Worm (Caenorhabditis elegans): ENCODE results near the gene F13E9.13.

Gene F13E9.13

DNA sequence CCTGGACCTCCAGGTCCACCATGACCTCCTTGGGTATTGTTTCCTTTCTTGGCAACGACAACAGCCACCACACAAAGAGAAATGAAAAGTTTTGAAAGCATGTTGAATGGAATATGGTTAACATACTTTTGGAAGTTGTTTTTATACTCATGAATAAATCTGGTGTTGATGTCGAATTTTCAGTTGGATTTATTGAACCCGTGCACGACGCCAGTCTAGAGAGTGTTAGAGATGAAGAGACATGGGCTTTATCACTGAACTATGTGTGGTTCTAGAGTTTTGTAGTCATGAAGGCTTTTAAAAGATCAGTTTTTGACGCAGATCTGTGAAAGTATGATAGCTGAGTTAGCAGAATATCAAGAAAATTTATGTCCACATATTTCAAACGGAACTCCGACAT, 12.9 kb downstream of the F13E9.13 start, which contains the start of gene srlf-14:
Gene srlf-14, minus strand, starts transcription at position 101 of the 400 bp plus-strand sequence.
- TF ChIP-seq hlh-11 (tag; optimal IDR thresholded peaks at IDR 0.05) (no peak), aha-1 (tag) (peak; percentile 65)

DNA sequence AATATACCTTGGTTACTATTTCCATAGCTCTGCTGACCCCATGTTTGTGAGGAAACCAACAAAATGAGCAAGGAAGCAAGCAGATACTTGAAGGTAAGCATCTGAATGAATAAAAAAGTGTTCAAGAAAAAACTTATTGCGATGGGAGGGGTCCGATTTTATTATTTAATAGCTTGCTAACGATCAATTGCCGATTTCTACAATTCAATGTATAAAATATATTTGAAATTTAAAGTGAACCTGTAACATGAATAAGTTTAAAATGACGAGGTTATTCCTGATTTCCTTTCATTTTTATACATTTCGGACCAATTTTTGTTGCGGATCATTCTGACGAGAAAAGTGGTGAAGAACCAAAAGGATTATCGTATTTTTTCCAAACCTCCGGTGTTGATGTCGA, 15.2 kb downstream of the F13E9.13 start, which contains the start of gene srlf-13:
Gene srlf-13, minus strand, starts transcription at position 101 of the 400 bp plus-strand sequence.
- no peak for TF ChIP-seq F49E8.2 (tag; optimal IDR thresholded peaks at IDR 0.05; ENCODE audit: borderline replicate concordance)
- no peak for TF ChIP-seq attf-4 (tag; optimal IDR thresholded peaks at IDR 0.05)

DNA sequence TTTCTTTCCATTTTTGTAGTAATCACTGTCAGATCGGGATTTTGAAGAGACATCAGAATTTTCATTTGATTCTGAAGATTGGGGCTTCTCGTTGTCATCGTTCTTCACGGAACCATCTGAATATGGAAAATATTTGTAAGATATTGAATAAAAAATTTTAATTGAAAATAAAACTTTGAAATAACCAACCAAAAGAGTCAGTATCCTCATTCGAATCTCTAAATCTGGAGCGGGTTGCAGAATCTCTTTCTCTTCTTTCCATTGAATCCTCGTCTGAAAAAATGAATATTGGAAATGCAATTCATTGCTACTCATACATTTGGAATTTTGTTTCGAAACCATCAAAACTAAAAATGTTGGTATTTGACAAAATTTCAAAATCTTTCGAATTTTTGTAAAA, 16.8 kb downstream of the F13E9.13 start:
- TF ChIP-seq tra-1 (GFP tag; IDR thresholded peaks at IDR 0.05) = no peak
- TF ChIP-seq F44E2.7 (GFP tag; IDR thresholded peaks at IDR 0.05) = no peak
- no peak for TF ChIP-seq fkh-10 (GFP tag; optimal IDR thresholded peaks at IDR 0.05)
- no peak for TF ChIP-seq T26A8.4 (GFP tag; IDR thresholded peaks at IDR 0.05)
- TF ChIP-seq duxl-1 (tag; optimal IDR thresholded peaks at IDR 0.05; ENCODE audit: poor library complexity) = no peak
- TF ChIP-seq egl-27 (tag; optimal IDR thresholded peaks at IDR 0.05) = no peak
- TF ChIP-seq aha-1 (tag) = peak; percentile 48
- no peak for TF ChIP-seq mxl-3 (GFP tag; optimal IDR thresholded peaks at IDR 0.05)
- peak in 1 of 2 experiments; percentile 92 for TF ChIP-seq unc-62 (GFP tag; optimal IDR thresholded peaks at IDR 0.05 in 1 of 2)
- TF ChIP-seq unc-62 (tag; optimal IDR thresholded peaks at IDR 0.05) = no peak

DNA sequence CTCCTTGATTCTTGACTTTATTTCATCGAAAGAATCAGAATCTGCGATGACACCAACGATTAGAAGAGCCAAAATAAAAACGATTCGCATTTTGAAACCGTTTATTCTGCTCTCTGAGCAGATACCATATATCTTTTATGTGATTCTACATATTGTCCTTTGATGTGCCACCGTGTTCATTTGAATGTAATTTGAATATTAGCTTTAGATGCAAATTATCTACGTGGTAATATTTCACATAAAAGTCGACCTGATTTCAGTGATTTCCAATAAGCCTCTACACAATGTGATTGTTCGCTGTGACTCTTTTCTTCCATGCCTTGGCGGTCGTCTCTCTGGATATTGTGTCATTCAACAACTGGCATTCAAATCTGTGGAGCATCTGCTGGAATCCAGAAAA, 17.7 kb downstream of the F13E9.13 start, which contains the start of the genes F13E9.9 and F13E9.19:
Gene F13E9.9, minus strand, starts transcription at position 101 of the 400 bp plus-strand sequence.
Gene F13E9.19, plus strand, starts transcription at position 316 of the 400 bp plus-strand sequence.
- no peak for TF ChIP-seq ztf-11 (tag; optimal IDR thresholded peaks at IDR 0.05)
- no peak for TF ChIP-seq hlh-11 (tag; optimal IDR thresholded peaks at IDR 0.05)
- no peak for TF ChIP-seq daf-16 (GFP tag; optimal IDR thresholded peaks at IDR 0.05)
- no peak for TF ChIP-seq daf-16 (tag; optimal IDR thresholded peaks at IDR 0.05)

DNA sequence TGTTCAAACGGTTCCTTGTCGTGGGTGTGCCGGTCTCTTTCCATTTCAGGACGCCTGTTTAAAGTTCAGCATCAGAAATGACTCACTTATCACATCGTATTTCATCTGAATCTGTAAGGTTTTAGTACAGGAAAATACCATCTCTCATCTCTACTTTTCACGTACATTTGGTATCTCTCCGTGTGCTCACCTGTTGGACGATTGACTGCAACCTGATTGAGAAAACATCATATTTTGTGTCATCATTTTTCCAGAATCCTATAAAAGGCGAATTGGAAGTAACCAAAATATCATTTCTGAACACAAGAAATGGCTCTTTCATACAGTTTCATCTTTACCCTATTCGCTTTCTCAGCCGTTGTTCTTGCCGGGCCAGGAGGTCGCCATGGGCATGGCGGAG, 18.7 kb downstream of the F13E9.13 start, which contains the start of gene srlf-30:
Gene srlf-30, plus strand, starts transcription at position 301 of the 400 bp plus-strand sequence.
- no peak for TF ChIP-seq ctbp-1 (GFP tag; IDR thresholded peaks at IDR 0.05)
- no peak for TF ChIP-seq lin-39 (tag; optimal IDR thresholded peaks at IDR 0.05)
- no peak for TF ChIP-seq nhr-6 (tag; optimal IDR thresholded peaks at IDR 0.05)
- no peak for TF ChIP-seq mes-2 (tag; optimal IDR thresholded peaks at IDR 0.05; ENCODE audit: poor library complexity, severe bottlenecking)
- no peak for TF ChIP-seq T26A8.4 (GFP tag; IDR thresholded peaks at IDR 0.05)
- TF ChIP-seq daf-16 (GFP tag; optimal IDR thresholded peaks at IDR 0.05) = no peak
- no peak for TF ChIP-seq daf-16 (tag; optimal IDR thresholded peaks at IDR 0.05)
- no peak for TF ChIP-seq dmd-8 (GFP tag; IDR thresholded peaks at IDR 0.05)
- no peak for TF ChIP-seq F26F4.8 (GFP tag; conservative IDR thresholded peaks at IDR 0.05)
- TF ChIP-seq snpc-4 (tag; optimal IDR thresholded peaks at IDR 0.05) = no peak
- no peak for TF ChIP-seq zag-1 (tag; optimal IDR thresholded peaks at IDR 0.05)
- TF ChIP-seq mxl-3 (GFP tag; optimal IDR thresholded peaks at IDR 0.05) = no peak
- TF ChIP-seq gei-8 (GFP tag; optimal IDR thresholded peaks at IDR 0.05) = no peak
- TF ChIP-seq pqm-1 (tag; optimal IDR thresholded peaks at IDR 0.05) = no peak
- no peak for TF ChIP-seq spr-1 (tag; optimal IDR thresholded peaks at IDR 0.05)
- no peak for TF ChIP-seq hlh-11 (tag; optimal IDR thresholded peaks at IDR 0.05)
- no peak for TF ChIP-seq pha-4 (GFP tag; IDR thresholded peaks at IDR 0.05)
- TF ChIP-seq pha-4 (tag; optimal IDR thresholded peaks at IDR 0.05) = no peak
- TF ChIP-seq dmd-6 (GFP tag; IDR thresholded peaks at IDR 0.05) = no peak

DNA sequence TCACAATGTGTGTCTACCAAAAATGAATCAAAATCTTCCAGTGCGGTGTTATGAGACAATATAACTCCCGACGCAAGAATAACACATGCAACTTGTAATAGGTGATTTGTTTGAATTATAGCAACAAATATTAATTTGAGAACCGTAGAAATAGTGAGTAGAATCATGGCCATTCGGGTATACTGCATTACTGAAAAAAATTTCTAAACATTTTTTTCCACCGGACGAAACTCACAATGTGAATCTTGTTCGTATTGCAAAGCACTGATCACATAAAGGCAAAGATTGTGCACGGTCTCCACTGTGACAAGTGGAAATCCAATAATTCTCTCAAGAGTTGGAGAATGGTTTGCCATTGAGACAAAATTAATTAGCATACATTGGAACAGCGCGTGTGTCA, 21.1 kb downstream of the F13E9.13 start:
- TF ChIP-seq nhr-10 (tag; optimal IDR thresholded peaks at IDR 0.05) (no peak), aha-1 (tag) (peak; percentile 90)

DNA sequence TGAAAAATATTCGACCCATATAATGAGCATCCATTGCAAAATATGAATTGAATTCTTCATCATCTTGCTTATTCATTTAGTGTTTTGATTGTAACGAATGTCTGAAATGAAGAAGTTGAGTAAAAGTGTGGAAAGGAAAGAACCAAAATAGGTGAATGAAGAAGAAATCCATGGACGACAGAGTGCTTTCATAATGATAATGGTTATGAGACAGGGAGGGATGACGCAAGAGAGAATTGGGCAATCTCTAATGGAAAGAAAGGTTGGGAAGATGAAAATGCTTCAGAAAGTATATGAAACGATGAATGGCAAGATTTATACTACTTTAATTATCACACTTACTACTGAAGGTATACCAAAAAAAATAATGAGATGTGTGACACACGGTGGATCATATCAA, 22.9 kb downstream of the F13E9.13 start, which contains the start of gene ZK596.3:
Gene ZK596.3, minus strand, starts transcription at position 101 of the 400 bp plus-strand sequence.
- TF ChIP-seq ceh-20 (GFP tag; IDR thresholded peaks at IDR 0.05) (no peak), unc-39 (tag; optimal IDR thresholded peaks at IDR 0.05) (no peak), egl-27 (tag; optimal IDR thresholded peaks at IDR 0.05) (no peak), nhr-102 (tag; optimal IDR thresholded peaks at IDR 0.05) (no peak), duxl-1 (tag; optimal IDR thresholded peaks at IDR 0.05; ENCODE audit: poor library complexity) (no peak)

Data from whole organism, L4 larva.